Worm (Caenorhabditis elegans) whole organism, L1 larva: ENCODE data around the gene fbxb-13.

Source experiments
- C04F5.9 ChIP-seq: sonication (generic microtip); optimal IDR thresholded peaks from 2 replicates; lab custom pipeline; 2016; ENCODE audit warnings: missing genetic modification characterization, missing compliant biosample characterization
- aly-2 ChIP-seq: fragments of 150-350 bp; optimal IDR thresholded peaks from 2 replicates; lab custom pipeline; 2014; ENCODE audit warnings: missing biosample characterization, missing genetic modification characterization
- blmp-1 ChIP-seq: fragments of 150-350 bp; optimal IDR thresholded peaks from 2 replicates; lab custom pipeline; 2014; ENCODE audit warnings: missing biosample characterization, missing genetic modification characterization
- ceh-63 ChIP-seq: fragments of 200-800 bp; sonication (Bioruptor generic); optimal IDR thresholded peaks from 2 replicates; lab custom pipeline; 2018; ENCODE audit warnings: mild to moderate bottlenecking, missing genetic modification characterization, missing compliant biosample characterization
- ceh-82 ChIP-seq, 3 experiments: fragments of 150-350 bp in 1 of 3; sonication (generic microtip) in 2 of 3; optimal IDR thresholded peaks; 2 replicates each; lab custom pipeline; 2014 to 2017; ENCODE audit warnings: missing biosample characterization in 3 of 3, missing genetic modification characterization in 3 of 3
- ces-1 ChIP-seq: fragments of 150-350 bp; optimal IDR thresholded peaks from 2 replicates; lab custom pipeline; 2014; ENCODE audit warnings: missing biosample characterization, missing genetic modification reagents, missing genetic modification characterization
- dpl-1 ChIP-seq, 3 experiments: fragments of 150-350 bp in 2 of 3; sonication (generic microtip) in 1 of 3; optimal IDR thresholded peaks; 2 replicates each; lab custom pipeline; 2014 to 2017; ENCODE audit warnings: missing biosample characterization in 3 of 3, missing genetic modification characterization in 3 of 3, missing genetic modification reagents in 3 of 3
- efl-1 ChIP-seq, 4 experiments: fragments of 150-350 bp; optimal IDR thresholded peaks in 3 of 4; peaks in 1 of 4; 1 replicate in 1 of 4; 2 replicates in 3 of 4; lab custom pipeline; 2014; ENCODE audit warnings: missing biosample characterization in 2 of 4, missing genetic modification characterization in 2 of 4, missing genetic modification reagents in 2 of 4
- egl-13 ChIP-seq: sonication (generic microtip); optimal IDR thresholded peaks from 2 replicates; lab custom pipeline; 2016; ENCODE audit warnings: missing genotype, missing genetic modification reagents, missing genetic modification characterization, missing compliant biosample characterization
- egl-27 ChIP-seq, 2 experiments: fragments of 150-350 bp in 1 of 2; sonication (generic microtip); optimal IDR thresholded peaks; 3 replicates each; lab custom pipeline; 2017 to 2018; ENCODE audit warnings: missing biosample characterization in 2 of 2, missing genetic modification characterization in 2 of 2, missing genetic modification reagents in 2 of 2
- ets-5 ChIP-seq: fragments of 200-800 bp; sonication (Bioruptor generic); IDR thresholded peaks from 2 replicates; pipeline ENCODE4 v1.3.6; 2022; ENCODE audit warnings: missing genetic modification characterization, missing compliant biosample characterization
- fkh-4 ChIP-seq: sonication (generic microtip); optimal IDR thresholded peaks from 2 replicates; lab custom pipeline; 2016; ENCODE audit warnings: missing compliant biosample characterization, missing genetic modification characterization, borderline replicate concordance
- fkh-8 ChIP-seq: sonication (generic microtip); optimal IDR thresholded peaks from 2 replicates; lab custom pipeline; 2016; ENCODE audit warnings: mild to moderate bottlenecking, missing genetic modification characterization, missing compliant biosample characterization
- grh-1 ChIP-seq: fragments of 200-800 bp; sonication (Bioruptor generic); IDR thresholded peaks from 2 replicates; pipeline ENCODE4 v1.3.6; 2022; ENCODE audit warnings: missing genetic modification reagents, missing genetic modification characterization, missing compliant biosample characterization
- irx-1 ChIP-seq: sonication (generic microtip); optimal IDR thresholded peaks from 2 replicates; lab custom pipeline; 2016; ENCODE audit warnings: missing genetic modification characterization, missing compliant biosample characterization
- isw-1 ChIP-seq: fragments of 200-800 bp; sonication (Bioruptor generic); IDR thresholded peaks from 2 replicates; pipeline ENCODE4 v1.3.6; 2022; ENCODE audit warnings: missing genetic modification characterization, missing compliant biosample characterization
- jun-1 ChIP-seq: fragments of 150-350 bp; optimal IDR thresholded peaks from 2 replicates; lab custom pipeline; 2014; ENCODE audit warnings: missing biosample characterization, missing genetic modification reagents, missing genetic modification characterization
- lin-14 ChIP-seq: fragments of 200-800 bp; sonication (Bioruptor generic); optimal IDR thresholded peaks from 2 replicates; lab custom pipeline; 2018; ENCODE audit warnings: mild to moderate bottlenecking, missing genetic modification characterization, moderate library complexity, missing compliant biosample characterization
- lin-15B ChIP-seq: fragments of 150-350 bp; sonication (generic microtip); optimal IDR thresholded peaks from 3 replicates; lab custom pipeline; 2014; ENCODE audit warnings: missing biosample characterization, missing genetic modification characterization
- lir-3 ChIP-seq: sonication (generic microtip); optimal IDR thresholded peaks from 2 replicates; lab custom pipeline; 2016; ENCODE audit warnings: mild to moderate bottlenecking, missing genetic modification characterization, moderate library complexity, missing compliant biosample characterization; ENCODE audit not compliant: poor library complexity
- mab-9 ChIP-seq: fragments of 200-800 bp; sonication (Bioruptor generic); IDR thresholded peaks from 2 replicates; pipeline ENCODE4 v1.3.6; 2022; ENCODE audit warnings: missing genetic modification reagents, missing genetic modification characterization, missing compliant biosample characterization
- mdl-1 ChIP-seq, 2 experiments: fragments of 150-350 bp; optimal IDR thresholded peaks; 2 replicates each; lab custom pipeline; 2014 to 2017; ENCODE audit warnings: missing biosample characterization in 2 of 2, missing genetic modification characterization in 2 of 2, inconsistent platforms in 1 of 2
- mep-1 ChIP-seq: fragments of 150-350 bp; optimal IDR thresholded peaks from 2 replicates; lab custom pipeline; 2014; ENCODE audit warnings: missing biosample characterization, missing genetic modification characterization
- nhr-11 ChIP-seq: fragments of 150-350 bp; optimal IDR thresholded peaks from 2 replicates; lab custom pipeline; 2014; ENCODE audit warnings: missing biosample characterization, missing genetic modification characterization
- nhr-12 ChIP-seq: sonication (generic microtip); optimal IDR thresholded peaks from 2 replicates; lab custom pipeline; 2017; ENCODE audit warnings: missing biosample characterization, missing genetic modification characterization
- nhr-71 ChIP-seq: sonication (generic microtip); optimal IDR thresholded peaks from 2 replicates; lab custom pipeline; 2016; ENCODE audit warnings: mild to moderate bottlenecking, missing genetic modification characterization, moderate library complexity, missing compliant biosample characterization
- nhr-76 ChIP-seq: sonication (generic microtip); optimal IDR thresholded peaks from 2 replicates; lab custom pipeline; 2017; ENCODE audit warnings: missing biosample characterization, missing genetic modification characterization
- nhr-77 ChIP-seq: fragments of 150-350 bp; optimal IDR thresholded peaks from 2 replicates; lab custom pipeline; 2014; ENCODE audit warnings: missing biosample characterization, missing genetic modification characterization
- nhr-84 ChIP-seq: sonication (generic microtip); optimal IDR thresholded peaks from 2 replicates; lab custom pipeline; 2017; ENCODE audit warnings: missing biosample characterization, missing genetic modification characterization
- nhr-85 ChIP-seq: sonication (generic microtip); peaks from one replicate; lab custom pipeline; 2016; ENCODE audit warnings: missing genetic modification characterization, inconsistent platforms, missing compliant biosample characterization
- skn-1 ChIP-seq: fragments of 150-350 bp; optimal IDR thresholded peaks from 2 replicates; lab custom pipeline; 2014; ENCODE audit warnings: missing biosample characterization, missing genetic modification characterization
- snpc-4 ChIP-seq: fragments of 150-350 bp; optimal IDR thresholded peaks from 2 replicates; lab custom pipeline; 2014; ENCODE audit warnings: missing biosample characterization, missing genetic modification characterization
- sox-4 ChIP-seq: sonication (generic microtip); optimal IDR thresholded peaks from 2 replicates; lab custom pipeline; 2016; ENCODE audit warnings: missing genetic modification characterization, missing compliant biosample characterization
- sptf-1 ChIP-seq: fragments of 150-350 bp; optimal IDR thresholded peaks from 2 replicates; lab custom pipeline; 2014; ENCODE audit warnings: missing biosample characterization, missing genetic modification characterization
- sup-37 ChIP-seq: fragments of 200-800 bp; sonication (Bioruptor generic); optimal IDR thresholded peaks from 2 replicates; lab custom pipeline; 2018; ENCODE audit warnings: mild to moderate bottlenecking, missing genetic modification characterization, missing compliant biosample characterization
- tlp-1 ChIP-seq: fragments of 150-350 bp; optimal IDR thresholded peaks from 2 replicates; lab custom pipeline; 2014; ENCODE audit warnings: missing biosample characterization, missing genetic modification characterization
- unc-86 ChIP-seq: sonication (generic microtip); optimal IDR thresholded peaks from 2 replicates; lab custom pipeline; 2016; ENCODE audit warnings: missing genetic modification characterization, missing compliant biosample characterization
- vab-15 ChIP-seq: sonication (generic microtip); optimal IDR thresholded peaks from 2 replicates; lab custom pipeline; 2017; ENCODE audit warnings: missing genotype, mild to moderate bottlenecking, missing genetic modification characterization, missing compliant biosample characterization
- ztf-4 ChIP-seq: fragments of 150-350 bp; optimal IDR thresholded peaks from 2 replicates; lab custom pipeline; 2014; ENCODE audit warnings: missing biosample characterization, missing genetic modification characterization

Gene fbxb-13

DNA sequence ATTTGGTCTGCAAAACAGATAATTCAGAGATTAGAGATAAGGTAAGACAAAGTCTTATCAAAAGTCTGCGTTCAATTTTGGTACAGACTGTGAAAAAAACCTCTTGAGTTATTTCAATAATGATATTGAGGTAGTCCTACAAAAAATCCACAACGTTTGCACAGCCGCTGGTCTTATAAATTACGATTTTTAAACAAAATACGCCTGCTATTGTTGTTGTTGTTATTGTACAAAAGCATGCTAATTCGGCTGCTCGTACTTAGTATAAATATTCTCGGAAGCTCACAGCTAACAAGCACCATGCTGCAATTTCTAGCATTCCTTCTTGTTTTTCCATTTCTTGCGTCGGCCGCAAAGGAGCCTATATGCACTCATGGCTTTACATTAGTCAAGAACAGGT is 43.9 kb upstream of the fbxb-13 start, which contains the start of gene clec-19:
TSS of gene clec-19 (plus strand) at position 301 of the 400 bp plus-strand sequence.
- TF ChIP-seq sptf-1, result no peak
- TF ChIP-seq ceh-82 (tag; optimal IDR thresholded peaks at IDR 0.05; lab: Kevin White, UChicago), result no peak
- no peak for TF ChIP-seq nhr-11 (tag; lab: Kevin White, UChicago)
- TF ChIP-seq nhr-84 (tag; lab: Kevin White, UChicago), result no peak
- no peak for TF ChIP-seq mep-1 (tag; lab: Kevin White, UChicago)
- no peak for TF ChIP-seq egl-13 (tag; lab: Kevin White, UChicago)
- TF ChIP-seq lin-15B (tag; lab: Kevin White, UChicago), result no peak
- TF ChIP-seq skn-1, result no peak
- no peak for TF ChIP-seq sup-37
- no peak for TF ChIP-seq ceh-63 (GFP tag; lab: Kevin White, UChicago)
- no peak for TF ChIP-seq ets-5
- TF ChIP-seq nhr-76 (tag; lab: Kevin White, UChicago), result no peak
- TF ChIP-seq blmp-1, result no peak
- no peak for TF ChIP-seq sox-4 (tag; lab: Kevin White, UChicago)
- TF ChIP-seq dpl-1 (GFP tag; optimal IDR thresholded peaks at IDR 0.05; lab: Kevin White, UChicago), result no peak
- no peak for TF ChIP-seq nhr-71
- TF ChIP-seq lin-14 (GFP tag; lab: Kevin White, UChicago), result no peak
- TF ChIP-seq fkh-8 (tag; lab: Kevin White, UChicago), result no peak
- TF ChIP-seq grh-1 (GFP tag; lab: Robert Waterston, UW), result no peak

DNA sequence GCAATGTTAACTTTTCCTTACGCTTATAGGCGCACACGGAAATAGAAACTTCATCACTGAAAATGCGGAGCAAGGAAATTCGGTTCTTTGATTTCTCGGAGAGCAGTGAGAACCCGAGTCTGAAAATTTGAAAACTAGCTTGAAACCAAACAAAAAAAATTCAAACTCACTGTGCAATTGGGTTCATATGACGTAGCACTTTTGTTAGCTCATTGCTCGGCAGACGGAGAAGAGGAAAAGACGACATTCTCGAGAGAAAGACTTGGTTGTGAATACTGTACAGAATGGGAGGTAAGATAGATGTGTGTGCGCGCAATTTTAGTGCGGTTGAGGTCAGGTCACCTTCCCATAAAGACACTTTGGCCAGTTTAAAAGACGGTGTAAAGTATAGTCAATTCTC is 37.7 kb upstream of the fbxb-13 start, which contains the start of the genes F36H5.13 and F36H5.8:
TSS of gene F36H5.13 (minus strand) at position 101 of the 400 bp plus-strand sequence.
TSS of gene F36H5.8 (minus strand) at position 274 of the 400 bp plus-strand sequence.
- TF ChIP-seq efl-1 (optimal IDR thresholded peaks at IDR 0.05; lab: Kevin White, UChicago), result no peak
- TF ChIP-seq efl-1 (GFP tag; optimal IDR thresholded peaks at IDR 0.05 in 1 of 2; lab: Kevin White, UChicago), result no peak
- no peak for TF ChIP-seq irx-1
- no peak for TF ChIP-seq unc-86 (tag; lab: Kevin White, UChicago)
- no peak for TF ChIP-seq ztf-4 (tag; lab: Kevin White, UChicago)
- no peak for TF ChIP-seq mdl-1 (tag; optimal IDR thresholded peaks at IDR 0.05; lab: Kevin White, UChicago)
- TF ChIP-seq C04F5.9, result no peak

DNA sequence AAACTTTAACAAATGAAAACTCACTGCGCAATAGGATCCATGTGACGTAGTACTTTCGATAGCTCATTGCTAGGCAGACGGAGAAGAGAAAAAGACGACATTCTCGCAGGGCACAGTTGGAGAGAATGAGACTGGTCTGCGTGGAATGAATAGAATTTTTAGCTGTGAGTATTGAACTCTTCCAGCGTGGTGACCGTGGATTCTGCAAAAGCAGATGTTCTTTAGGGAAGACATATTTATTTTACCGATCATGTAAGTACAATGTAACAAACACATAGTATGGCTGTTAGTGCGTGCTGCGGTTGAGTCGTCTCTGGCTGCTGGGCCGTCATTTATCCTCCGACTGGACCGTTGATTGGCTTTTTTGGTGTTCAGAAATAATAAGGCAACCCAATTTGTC is 35.1 kb upstream of the fbxb-13 start, which contains the start of gene F36H5.9:
TSS of gene F36H5.9 (minus strand) at position 101 of the 400 bp plus-strand sequence.
- no peak for TF ChIP-seq vab-15 (tag; lab: Kevin White, UChicago)
- no peak for TF ChIP-seq C04F5.9
- TF ChIP-seq egl-27 (tag; optimal IDR thresholded peaks at IDR 0.05; lab: Kevin White, UChicago), result no peak
- no peak for TF ChIP-seq fkh-8 (tag; lab: Kevin White, UChicago)
- no peak for TF ChIP-seq fkh-4 (tag; lab: Kevin White, UChicago)
- TF ChIP-seq ces-1 (GFP tag; lab: Kevin White, UChicago), result no peak
- TF ChIP-seq lir-3 (tag; lab: Kevin White, UChicago), result no peak
- TF ChIP-seq jun-1 (tag; lab: Kevin White, UChicago), result no peak
- TF ChIP-seq nhr-12, result no peak
- TF ChIP-seq lin-14 (GFP tag; lab: Kevin White, UChicago), result no peak
- TF ChIP-seq nhr-85 (tag; lab: Kevin White, UChicago), result no peak
- TF ChIP-seq grh-1 (GFP tag; lab: Robert Waterston, UW), result no peak
- no peak for TF ChIP-seq nhr-11 (tag; lab: Kevin White, UChicago)
- TF ChIP-seq snpc-4, result no peak
- TF ChIP-seq, all 84 proteins: peak for 0

DNA sequence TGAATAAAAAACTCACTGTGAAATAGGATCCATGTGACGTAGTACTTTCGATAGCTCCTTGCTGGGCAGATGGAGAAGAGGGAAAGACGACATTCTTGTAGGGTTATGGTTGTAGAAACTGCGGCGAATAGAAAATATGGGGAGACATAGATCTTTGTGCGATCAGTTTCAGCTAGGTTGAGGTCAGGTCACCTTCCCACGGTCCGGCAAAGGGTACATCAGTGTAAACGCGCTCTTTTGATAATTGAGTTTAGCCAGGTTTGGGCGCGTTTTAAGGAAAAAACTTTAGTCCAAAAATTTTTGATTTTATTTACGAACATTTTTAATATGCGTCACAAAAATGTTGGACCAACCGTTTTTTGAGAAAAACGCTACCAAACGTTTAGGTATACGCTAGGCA is 32.0 kb upstream of the fbxb-13 start, which contains the start of gene F36H5.17:
TSS of gene F36H5.17 (minus strand) at position 101 of the 400 bp plus-strand sequence.
- TF ChIP-seq mab-9, result no peak
- TF ChIP-seq snpc-4, result no peak
- no peak for TF ChIP-seq nhr-77 (tag; lab: Kevin White, UChicago)
- TF ChIP-seq aly-2 (tag; lab: Kevin White, UChicago), result no peak
- no peak for TF ChIP-seq irx-1
- no peak for TF ChIP-seq tlp-1 (tag; lab: Kevin White, UChicago)
- TF ChIP-seq isw-1 (GFP tag; lab: Robert Waterston, UW), result no peak
